Fruit fly (Drosophila melanogaster) whole organism, embryonic: ENCODE data around the gene CG13623.
A peak's percentile ranks its signal among the peaks of the same experiment; 100 is the strongest.

Experiments used
- Bgb ChIP-seq: fragments of 200-800 bp; sonication (Bioruptor generic); IDR thresholded peaks from 2 replicates; pipeline ENCODE4 v1.3.6; 2022; ENCODE audit warnings: missing biosample characterization, missing genetic modification characterization; ENCODE audit not compliant: partially characterized antibody
- CG10431 ChIP-seq: fragments of 200-800 bp; sonication (Bioruptor generic); optimal IDR thresholded peaks from 3 replicates; lab custom pipeline; 2018; ENCODE audit warnings: missing biosample characterization, mild to moderate bottlenecking, missing genetic modification characterization
- CG10543 ChIP-seq: fragments of 200-800 bp; sonication (Bioruptor generic); optimal IDR thresholded peaks from 3 replicates; lab custom pipeline; 2017; ENCODE audit warnings: missing biosample characterization, mild to moderate bottlenecking, missing genetic modification characterization, moderate library complexity
- CG11093 ChIP-seq: fragments of 200-800 bp; sonication (Bioruptor generic); IDR thresholded peaks from 3 replicates; pipeline ENCODE4 v1.3.6; 2022; ENCODE audit warnings: missing biosample characterization, missing genetic modification characterization
- CG11723 ChIP-seq: fragments of 200-800 bp; sonication (Bioruptor generic); optimal IDR thresholded peaks from 2 replicates; lab custom pipeline; 2017; ENCODE audit warnings: missing biosample characterization, mild to moderate bottlenecking, missing genetic modification characterization
- CG1233 ChIP-seq: fragments of 200-800 bp; sonication (Bioruptor generic); optimal IDR thresholded peaks from 4 replicates; lab custom pipeline; 2018; ENCODE audit warnings: missing biosample characterization, mild to moderate bottlenecking, missing genetic modification characterization
- CG14860 ChIP-seq: fragments of 200-800 bp; sonication (Bioruptor generic); IDR thresholded peaks from 3 replicates; pipeline ENCODE4 v1.3.6; 2022; ENCODE audit warnings: missing biosample characterization, missing genetic modification characterization; ENCODE audit not compliant: partially characterized antibody
- CG16863 ChIP-seq: fragments of 200-800 bp; sonication (Bioruptor generic); optimal IDR thresholded peaks from 3 replicates; lab custom pipeline; 2016; ENCODE audit warnings: missing biosample characterization, missing genetic modification characterization
- CG1792 ChIP-seq: fragments of 200-800 bp; sonication (Bioruptor generic); optimal IDR thresholded peaks from 2 replicates; lab custom pipeline; 2016; ENCODE audit warnings: missing biosample characterization, missing genetic modification characterization
- CG18764 ChIP-seq: fragments of 200-800 bp; sonication (Bioruptor generic); optimal IDR thresholded peaks from 3 replicates; lab custom pipeline; 2016; ENCODE audit warnings: missing biosample characterization, missing genetic modification characterization
- CG2116 ChIP-seq: fragments of 200-800 bp; sonication (Bioruptor generic); optimal IDR thresholded peaks from 3 replicates; lab custom pipeline; 2018; ENCODE audit warnings: missing biosample characterization, mild to moderate bottlenecking, missing genetic modification characterization
- CG2202 ChIP-seq: fragments of 200-800 bp; sonication (Bioruptor generic); optimal IDR thresholded peaks from 2 replicates; lab custom pipeline; 2018; ENCODE audit warnings: missing biosample characterization, mild to moderate bottlenecking, missing genetic modification characterization
- CG30020 ChIP-seq: fragments of 200-800 bp; optimal IDR thresholded peaks from 2 replicates; lab custom pipeline; 2019; ENCODE audit warnings: missing biosample characterization, mild to moderate bottlenecking, missing genetic modification characterization, moderate library complexity
- CG31224 ChIP-seq: fragments of 200-800 bp; sonication (Bioruptor generic); IDR thresholded peaks from 2 replicates; pipeline ENCODE4 v1.3.6; 2022; ENCODE audit warnings: missing biosample characterization, missing genetic modification characterization
- CG31365 ChIP-seq: fragments of 200-800 bp; sonication (Bioruptor generic); optimal IDR thresholded peaks from 2 replicates; lab custom pipeline; 2018; ENCODE audit warnings: missing biosample characterization, mild to moderate bottlenecking, missing genetic modification characterization
- CG4328 ChIP-seq: fragments of 200-800 bp; sonication (Bioruptor generic); optimal IDR thresholded peaks from 3 replicates; lab custom pipeline; 2017; ENCODE audit warnings: missing biosample characterization, missing genetic modification reagents, missing genetic modification characterization
- CG4730 ChIP-seq: fragments of 200-800 bp; sonication (Bioruptor generic); IDR thresholded peaks from 2 replicates; pipeline ENCODE4 v1.3.6; 2022; ENCODE audit warnings: missing biosample characterization, missing genetic modification characterization
- CG4854 ChIP-seq: fragments of 200-800 bp; sonication (Bioruptor generic); optimal IDR thresholded peaks from 2 replicates; lab custom pipeline; 2016; ENCODE audit warnings: missing biosample characterization, missing genetic modification characterization, inconsistent platforms
- CG7987 ChIP-seq: fragments of 200-800 bp; sonication (Bioruptor generic); optimal IDR thresholded peaks from 2 replicates; lab custom pipeline; 2018; ENCODE audit warnings: missing biosample characterization, mild to moderate bottlenecking, missing genetic modification characterization, moderate library complexity
- Chrac-16 ChIP-seq: fragments of 200-800 bp; sonication (Bioruptor generic); optimal IDR thresholded peaks from 3 replicates; lab custom pipeline; 2016; ENCODE audit warnings: missing biosample characterization, missing genetic modification characterization
- Deaf1 ChIP-seq: fragments of 200-800 bp; optimal IDR thresholded peaks from 3 replicates; lab custom pipeline; 2019; ENCODE audit warnings: missing biosample characterization, mild to moderate bottlenecking, missing genetic modification characterization, moderate library complexity
- Dip3 ChIP-seq: fragments of 200-800 bp; sonication (Bioruptor generic); optimal IDR thresholded peaks from 3 replicates; lab custom pipeline; 2016; ENCODE audit warnings: missing biosample characterization, missing genetic modification characterization
- E2f1 ChIP-seq: fragments of 200-800 bp; sonication (Bioruptor generic); IDR thresholded peaks from 2 replicates; pipeline ENCODE4 v1.3.6; 2022; ENCODE audit warnings: missing biosample characterization, missing genetic modification characterization
- E2f2 ChIP-seq: fragments of 200-800 bp; sonication (Bioruptor generic); IDR thresholded peaks from 2 replicates; pipeline ENCODE4 v1.3.6; 2022; ENCODE audit warnings: missing biosample characterization, missing genetic modification characterization
- HLH3B ChIP-seq: fragments of 200-800 bp; sonication (Bioruptor generic); IDR thresholded peaks from 2 replicates; pipeline ENCODE4 v1.3.6; 2022; ENCODE audit warnings: missing biosample characterization, missing genetic modification characterization
- Kr ChIP-seq: fragments of 200-800 bp; sonication (Bioruptor generic); optimal IDR thresholded peaks from 2 replicates; lab custom pipeline; 2017; ENCODE audit warnings: missing biosample characterization, mild to moderate bottlenecking, missing genetic modification characterization
- Med ChIP-seq: fragments of 200-800 bp; sonication (Bioruptor generic); peaks from one replicate; lab custom pipeline; 2016; ENCODE audit warnings: missing biosample characterization, missing genetic modification characterization, mild to moderate bottlenecking, inconsistent platforms, moderate library complexity
- PHDP ChIP-seq: fragments of 200-800 bp; sonication (Bioruptor generic); optimal IDR thresholded peaks from 3 replicates; lab custom pipeline; 2018; ENCODE audit warnings: missing biosample characterization, mild to moderate bottlenecking, missing genetic modification characterization, moderate library complexity
- Rfx ChIP-seq: fragments of 200-800 bp; sonication (Bioruptor generic); IDR thresholded peaks from 2 replicates; pipeline ENCODE4 v1.3.6; 2022; ENCODE audit warnings: missing biosample characterization, missing genetic modification characterization
- Trl ChIP-seq, 3 experiments: fragments of >200 bp in 2 of 3; fragments of 200-800 bp in 1 of 3; sonication (Bioruptor generic) in 1 of 3; optimal IDR thresholded peaks; 2 replicates in 1 of 3; 3 replicates in 2 of 3; lab custom pipeline; 2016 to 2017; ENCODE audit warnings: missing biosample characterization in 1 of 3, missing genetic modification characterization in 1 of 3
- YL-1 ChIP-seq: fragments of 200-800 bp; sonication (Bioruptor generic); optimal IDR thresholded peaks from 3 replicates; lab custom pipeline; 2017; ENCODE audit warnings: missing biosample characterization, mild to moderate bottlenecking, missing genetic modification characterization
- amos ChIP-seq: fragments of 200-800 bp; sonication (Bioruptor generic); IDR thresholded peaks from 2 replicates; pipeline ENCODE4 v1.3.6; 2022; ENCODE audit warnings: missing biosample characterization, missing genetic modification characterization; ENCODE audit not compliant: partially characterized antibody
- ase ChIP-seq: fragments of 200-800 bp; sonication (Bioruptor generic); IDR thresholded peaks from 3 replicates; pipeline ENCODE4 v1.3.6; 2022; ENCODE audit warnings: missing biosample characterization, missing genetic modification characterization
- bbx ChIP-seq: fragments of 200-800 bp; sonication (Bioruptor generic); IDR thresholded peaks from 2 replicates; pipeline ENCODE4 v1.3.6; 2022; ENCODE audit warnings: missing biosample characterization, missing genetic modification characterization; ENCODE audit not compliant: partially characterized antibody
- cas ChIP-seq: fragments of 200-800 bp; sonication (Bioruptor generic); IDR thresholded peaks from 2 replicates; pipeline ENCODE4 v1.3.6; 2022; ENCODE audit warnings: missing biosample characterization, missing genetic modification characterization
- chinmo ChIP-seq: fragments of 200-800 bp; sonication (Bioruptor generic); IDR thresholded peaks from 4 replicates; pipeline ENCODE4 v1.3.6; 2022; ENCODE audit warnings: missing biosample characterization, missing genetic modification characterization; ENCODE audit not compliant: partially characterized antibody
- crol ChIP-seq: fragments of 200-800 bp; sonication (Bioruptor generic); IDR thresholded peaks from 2 replicates; pipeline ENCODE4 v1.3.6; 2022; ENCODE audit warnings: missing biosample characterization, missing genetic modification characterization
- exex ChIP-seq: fragments of 200-800 bp; sonication (Bioruptor generic); optimal IDR thresholded peaks from 4 replicates; lab custom pipeline; 2018; ENCODE audit warnings: missing biosample characterization, mild to moderate bottlenecking, missing genetic modification characterization, moderate library complexity
- fd3F ChIP-seq: fragments of 200-800 bp; sonication (Bioruptor generic); optimal IDR thresholded peaks from 2 replicates; lab custom pipeline; 2018; ENCODE audit warnings: missing biosample characterization, mild to moderate bottlenecking, missing genetic modification characterization, moderate library complexity
- fru ChIP-seq: fragments of >200 bp; optimal IDR thresholded peaks from 2 replicates; lab custom pipeline; 2017
- her ChIP-seq: fragments of 200-800 bp; sonication (Bioruptor generic); optimal IDR thresholded peaks from 2 replicates; lab custom pipeline; 2016; ENCODE audit warnings: missing biosample characterization, missing genetic modification characterization
- insv ChIP-seq, 2 experiments: fragments of 200-800 bp; sonication (Bioruptor generic); optimal IDR thresholded peaks; 3 replicates each; lab custom pipeline; 2016 to 2018; ENCODE audit warnings: missing biosample characterization in 2 of 2, missing genetic modification characterization in 2 of 2
- inv ChIP-seq: fragments of 200-800 bp; sonication (Bioruptor generic); IDR thresholded peaks from 2 replicates; pipeline ENCODE4 v1.3.6; 2022; ENCODE audit warnings: missing biosample characterization, missing genetic modification characterization; ENCODE audit not compliant: partially characterized antibody
- kah ChIP-seq: fragments of 200-800 bp; sonication (Bioruptor generic); optimal IDR thresholded peaks from 2 replicates; lab custom pipeline; 2018; ENCODE audit warnings: missing biosample characterization, mild to moderate bottlenecking, missing genetic modification characterization
- luna ChIP-seq: fragments of 200-800 bp; sonication (Bioruptor generic); optimal IDR thresholded peaks from 2 replicates; lab custom pipeline; 2016; ENCODE audit warnings: missing biosample characterization, missing genetic modification characterization
- nerfin-1 ChIP-seq: fragments of 200-800 bp; sonication (Bioruptor generic); optimal IDR thresholded peaks from 3 replicates; lab custom pipeline; 2019; ENCODE audit warnings: missing biosample characterization, mild to moderate bottlenecking, missing genetic modification characterization, moderate library complexity
- otp ChIP-seq: fragments of 200-800 bp; sonication (Bioruptor generic); IDR thresholded peaks from 3 replicates; pipeline ENCODE4, ENCODE4 v1.3.6; 2022; ENCODE audit warnings: missing biosample characterization, missing genetic modification characterization
- pnt ChIP-seq: fragments of 200-800 bp; sonication (Bioruptor generic); optimal IDR thresholded peaks from 3 replicates; lab custom pipeline; 2016; ENCODE audit warnings: missing biosample characterization, missing genetic modification characterization
- twi ChIP-seq: fragments of 200-800 bp; optimal IDR thresholded peaks from 2 replicates; lab custom pipeline; 2019; ENCODE audit warnings: missing biosample characterization, mild to moderate bottlenecking, missing genetic modification characterization, moderate library complexity
- vvl ChIP-seq: fragments of 200-800 bp; sonication (Bioruptor generic); IDR thresholded peaks from 2 replicates; pipeline ENCODE4 v1.3.6; 2022; ENCODE audit warnings: missing biosample characterization, missing genetic modification characterization
- wek ChIP-seq: fragments of 200-800 bp; sonication (Bioruptor generic); optimal IDR thresholded peaks from 3 replicates; lab custom pipeline; 2018; ENCODE audit warnings: missing biosample characterization, mild to moderate bottlenecking, missing genetic modification characterization, moderate library complexity

The CG13623 gene

DNA sequence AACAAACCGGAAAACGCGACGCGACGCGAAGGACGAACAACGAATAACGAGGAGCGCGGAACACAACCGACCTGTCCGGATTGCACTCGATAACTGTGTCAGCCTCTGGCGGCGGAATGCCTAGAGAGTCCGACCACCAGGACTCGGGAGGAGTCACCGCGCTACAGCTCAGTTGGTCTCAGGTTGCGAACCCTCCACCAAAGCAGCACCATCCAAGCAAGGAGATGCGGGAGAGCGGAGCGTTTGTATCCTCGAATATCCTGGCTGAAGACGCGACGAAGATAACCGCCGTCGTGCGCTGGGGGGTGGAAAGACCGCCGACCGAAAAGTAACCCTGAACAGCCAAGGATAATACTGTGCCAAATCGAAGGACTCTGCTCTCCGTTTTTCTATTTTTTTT lies 47.0 kb upstream of the CG13623 start (continued):
- no peak for TF ChIP-seq CG4730 (GFP tag; lab: Robert Waterston, UW)
- TF ChIP-seq Dip3 (GFP tag; lab: Kevin White, UChicago): peak; percentile 6
- no peak for TF ChIP-seq YL-1 (GFP tag; lab: Kevin White, UChicago)
- peak; percentile 24; the same call in 1 of the 2 replicates for TF ChIP-seq amos (GFP tag; lab: Robert Waterston, UW)
- TF ChIP-seq otp (GFP tag; lab: Robert Waterston, UW): no peak
- no peak for TF ChIP-seq luna (GFP tag; lab: Kevin White, UChicago)
- peak; percentile 83 for TF ChIP-seq Deaf1 (tag; lab: Kevin White, UChicago)
- no peak for TF ChIP-seq Rfx
- no peak for TF ChIP-seq CG4854 (GFP tag; lab: Kevin White, UChicago)
- no peak for TF ChIP-seq CG18764 (GFP tag; lab: Kevin White, UChicago)
- no peak for TF ChIP-seq Chrac-16 (GFP tag; lab: Kevin White, UChicago)
- TF ChIP-seq pnt (GFP tag; lab: Kevin White, UChicago): no peak
- no peak for TF ChIP-seq twi
- TF ChIP-seq cas (GFP tag; lab: Robert Waterston, UW): no peak
- TF ChIP-seq CG10431: no peak
- peak; percentile 41; the same call in 1 of the 2 replicates for TF ChIP-seq crol (GFP tag; lab: Robert Waterston, UW)
- TF ChIP-seq insv (GFP tag; optimal IDR thresholded peaks at IDR 0.05; lab: Kevin White, UChicago): no peak
- no peak for TF ChIP-seq fd3F (GFP tag; lab: Kevin White, UChicago)
- TF ChIP-seq Kr: no peak
- no peak for TF ChIP-seq E2f2 (GFP tag; lab: Robert Waterston, UW)
- no peak for TF ChIP-seq kah (GFP tag; lab: Kevin White, UChicago)
- TF ChIP-seq CG2116 (GFP tag; lab: Kevin White, UChicago): no peak
- TF ChIP-seq CG1233 (GFP tag; lab: Kevin White, UChicago): no peak
- no peak for TF ChIP-seq CG31224 (GFP tag; lab: Robert Waterston, UW)
- TF ChIP-seq exex (tag; lab: Kevin White, UChicago): no peak
- TF ChIP-seq HLH3B (GFP tag; lab: Robert Waterston, UW): no peak
- no peak for TF ChIP-seq E2f1
- TF ChIP-seq chinmo: 0 out of 4 replicates have a peak, but pooled peaks have one; percentile 46
- TF ChIP-seq nerfin-1 (tag; lab: Kevin White, UChicago): peak; percentile 93
- peak; percentile 16 for TF ChIP-seq CG10543 (GFP tag; lab: Kevin White, UChicago)
- TF ChIP-seq CG2202 (tag; lab: Kevin White, UChicago): no peak
- peak; percentile 26; the same call in 1 of the 2 replicates for TF ChIP-seq vvl
- no peak for TF ChIP-seq CG11723 (GFP tag; lab: Kevin White, UChicago)
- no peak for TF ChIP-seq CG30020 (tag; lab: Kevin White, UChicago)
- no peak for TF ChIP-seq her (GFP tag; lab: Kevin White, UChicago)
- peak; percentile 2 to 20 for TF ChIP-seq Trl (optimal IDR thresholded peaks at IDR 0.05; lab: Kevin White, UChicago)
- TF ChIP-seq Trl (GFP tag; optimal IDR thresholded peaks at IDR 0.05; lab: Kevin White, UChicago): no peak
- TF ChIP-seq fru: no peak
- TF ChIP-seq Med (GFP tag; lab: Kevin White, UChicago): peak; percentile 52
- TF ChIP-seq CG16863 (GFP tag; lab: Kevin White, UChicago): no peak
- TF ChIP-seq PHDP: no peak
- TF ChIP-seq CG1792 (GFP tag; lab: Kevin White, UChicago): no peak
- TF ChIP-seq Bgb: peak; percentile 6; the same call in 1 of the 2 replicates
- TF ChIP-seq CG7987 (GFP tag; lab: Kevin White, UChicago): no peak
- no peak for TF ChIP-seq ase (GFP tag; lab: Robert Waterston, UW)
- TF ChIP-seq inv: no peak
- TF ChIP-seq CG4328 (GFP tag; lab: Kevin White, UChicago): no peak
- no peak for TF ChIP-seq CG14860
- no peak for TF ChIP-seq CG31365 (tag; lab: Kevin White, UChicago)
- TF ChIP-seq CG11093 (GFP tag; lab: Robert Waterston, UW): no peak
- peak; percentile 37; the same call in 1 of the 2 replicates for TF ChIP-seq bbx (GFP tag; lab: Robert Waterston, UW)
- no peak for TF ChIP-seq wek (GFP tag; lab: Kevin White, UChicago)
